Worm (Caenorhabditis elegans) whole organism, dauer: ENCODE results near the gene B0554.4.

ENCODE experiments used
- unc-62 ChIP-seq: sonication (generic microtip); optimal IDR thresholded peaks from 2 replicates; lab custom pipeline; 2017; ENCODE audit warnings: missing biosample characterization, missing genetic modification reagents, missing genetic modification characterization

B0554.4 gene

ce11 chrV:424140-424539 is 4.8 kb upstream of the B0554.4 start, which contains the start of gene B0554.5:
B0554.5 (plus strand) TSS chrV:424440.
- TF ChIP-seq unc-62 (GFP tag; lab: Kevin White, UChicago): no peak

ce11 chrV:432991-433390 is 4.0 kb downstream of the B0554.4 start:
- TF ChIP-seq unc-62 (GFP tag; lab: Kevin White, UChicago): no peak

ce11 chrV:433898-434297 is 5.0 kb downstream of the B0554.4 start, which contains the start of gene B0554.2:
B0554.2 (plus strand) TSS chrV:434198.
- no peak for TF ChIP-seq unc-62 (GFP tag; lab: Kevin White, UChicago)

ce11 chrV:438094-438493 is 9.2 kb downstream of the B0554.4 start, which contains the start of gene B0554.1:
B0554.1 (plus strand) TSS chrV:438394.
- no peak for TF ChIP-seq unc-62 (GFP tag; lab: Kevin White, UChicago)

- no peak for TF ChIP-seq unc-62 (GFP tag; lab: Kevin White, UChicago)
Observed at ce11 chrV:439183-439749, 10.3 kb downstream of the B0554.4 start.

ce11 chrV:440923-441322 is 12.0 kb downstream of the B0554.4 start, which contains the start of gene B0554.7:
B0554.7 (minus strand) TSS chrV:441023.
- TF ChIP-seq unc-62 (GFP tag; lab: Kevin White, UChicago): no peak

- no peak for TF ChIP-seq unc-62 (GFP tag; lab: Kevin White, UChicago)
Observed at ce11 chrV:443193-443592, 14.2 kb downstream of the B0554.4 start, which contains the start of gene srh-33. srh-33 (minus strand) TSS chrV:443293.

ce11 chrV:446574-446973 is 17.6 kb downstream of the B0554.4 start, which contains the start of gene srh-34:
srh-34 (minus strand) TSS chrV:446674.
- TF ChIP-seq unc-62 (GFP tag; lab: Kevin White, UChicago): no peak

- TF ChIP-seq unc-62 (GFP tag; lab: Kevin White, UChicago): no peak
Observed at ce11 chrV:446988-447387, 18.0 kb downstream of the B0554.4 start.

ce11 chrV:449130-449529 is 20.2 kb downstream of the B0554.4 start, which contains the start of gene srh-35:
srh-35 (minus strand) TSS chrV:449230.
- TF ChIP-seq unc-62 (GFP tag; lab: Kevin White, UChicago): no peak

- TF ChIP-seq unc-62 (GFP tag; lab: Kevin White, UChicago): no peak
Observed at ce11 chrV:449685-450084, 20.7 kb downstream of the B0554.4 start, which contains the start of gene M02H5.8. M02H5.8 (plus strand) TSS chrV:449981.

- TF ChIP-seq unc-62 (GFP tag; lab: Kevin White, UChicago): no peak
Observed at ce11 chrV:450757-451501, 22.0 kb downstream of the B0554.4 start, which contains the start of gene nhr-123. nhr-123 (plus strand) TSS chrV:451451.

ce11 chrV:453569-453968 is 24.6 kb downstream of the B0554.4 start, which contains the start of gene nhr-98:
nhr-98 (plus strand) TSS chrV:453869.
- TF ChIP-seq unc-62 (GFP tag; lab: Kevin White, UChicago): no peak

- no peak for TF ChIP-seq unc-62 (GFP tag; lab: Kevin White, UChicago)
Observed at ce11 chrV:457839-458238, 28.9 kb downstream of the B0554.4 start.

- TF ChIP-seq unc-62 (GFP tag; lab: Kevin White, UChicago): no peak
Observed at ce11 chrV:459464-459863, 30.5 kb downstream of the B0554.4 start, which contains the start of gene nhr-203. nhr-203 (plus strand) TSS chrV:459795.

- TF ChIP-seq unc-62 (GFP tag; lab: Kevin White, UChicago): no peak
Observed at ce11 chrV:462263-462662, 33.3 kb downstream of the B0554.4 start, which contains the start of gene nhr-202. nhr-202 (plus strand) TSS chrV:462588.
